Worm (Caenorhabditis elegans) whole organism, L3 larva: Measurements from ENCODE around the gene C44F1.1.

Source experiments
- R02D3.7 ChIP-seq: fragments of 150-350 bp; optimal IDR thresholded peaks from 2 replicates; lab custom pipeline; 2014; ENCODE audit warnings: missing biosample characterization, missing genetic modification characterization
- aly-2 ChIP-seq: fragments of 150-350 bp; optimal IDR thresholded peaks from 2 replicates; lab custom pipeline; 2014; ENCODE audit warnings: missing biosample characterization, missing genetic modification characterization
- ceh-16 ChIP-seq: sonication (generic microtip); optimal IDR thresholded peaks from 2 replicates; lab custom pipeline; 2017; ENCODE audit warnings: missing biosample characterization, missing genetic modification characterization
- ceh-28 ChIP-seq: fragments of 150-350 bp; optimal IDR thresholded peaks from 2 replicates; lab custom pipeline; 2014; ENCODE audit warnings: missing biosample characterization, missing genetic modification reagents, missing genetic modification characterization
- ceh-82 ChIP-seq: fragments of 150-350 bp; optimal IDR thresholded peaks from 2 replicates; lab custom pipeline; 2014; ENCODE audit warnings: missing biosample characterization, missing genetic modification characterization
- ceh-9 ChIP-seq: sonication (generic microtip); optimal IDR thresholded peaks from 2 replicates; lab custom pipeline; 2018; ENCODE audit warnings: missing biosample characterization, missing genetic modification characterization
- egl-27 ChIP-seq: sonication (generic microtip); optimal IDR thresholded peaks from 4 replicates; lab custom pipeline; 2017; ENCODE audit warnings: missing biosample characterization, missing genetic modification reagents, missing genetic modification characterization
- egl-5 ChIP-seq: fragments of 150-350 bp; optimal IDR thresholded peaks from 2 replicates; lab custom pipeline; 2017; ENCODE audit warnings: missing biosample characterization, missing genetic modification reagents, missing genetic modification characterization, inconsistent platforms
- elt-1 ChIP-seq: fragments of 150-350 bp; optimal IDR thresholded peaks from 2 replicates; lab custom pipeline; 2014; ENCODE audit warnings: missing biosample characterization, missing genetic modification characterization
- elt-2 ChIP-seq: sonication (generic microtip); optimal IDR thresholded peaks from 2 replicates; lab custom pipeline; 2016; ENCODE audit warnings: missing genetic modification reagents, mild to moderate bottlenecking, missing genetic modification characterization, missing compliant biosample characterization
- elt-3 ChIP-seq, 3 experiments: fragments of 150-350 bp in 1 of 3; sonication (generic microtip) in 2 of 3; optimal IDR thresholded peaks; 2 replicates in 2 of 3; 4 replicates in 1 of 3; lab custom pipeline; 2014 to 2017; ENCODE audit warnings: missing biosample characterization in 3 of 3, missing genetic modification characterization in 3 of 3
- eor-1 ChIP-seq, 2 experiments: fragments of 150-350 bp; optimal IDR thresholded peaks; 2 replicates each; lab custom pipeline; 2014 to 2018; ENCODE audit warnings: missing biosample characterization in 2 of 2, missing genetic modification characterization in 2 of 2
- fkh-10 ChIP-seq: sonication (generic microtip); optimal IDR thresholded peaks from 2 replicates; lab custom pipeline; 2017; ENCODE audit warnings: missing biosample characterization, missing genetic modification reagents, missing genetic modification characterization
- fkh-2 ChIP-seq: fragments of 150-350 bp; optimal IDR thresholded peaks from 2 replicates; lab custom pipeline; 2014; ENCODE audit warnings: missing biosample characterization, missing genetic modification reagents, missing genetic modification characterization
- fos-1 ChIP-seq: fragments of 150-350 bp; optimal IDR thresholded peaks from 2 replicates; lab custom pipeline; 2014; ENCODE audit warnings: missing biosample characterization, missing genetic modification characterization
- hmg-11 ChIP-seq: sonication (generic microtip); optimal IDR thresholded peaks from 2 replicates; lab custom pipeline; 2016; ENCODE audit warnings: missing genetic modification characterization, missing compliant biosample characterization
- jun-1 ChIP-seq: fragments of 150-350 bp; optimal IDR thresholded peaks from 2 replicates; lab custom pipeline; 2014; ENCODE audit warnings: missing biosample characterization, missing genetic modification reagents, missing genetic modification characterization
- lin-15B ChIP-seq: fragments of 150-350 bp; optimal IDR thresholded peaks from 2 replicates; lab custom pipeline; 2014; ENCODE audit warnings: missing biosample characterization, missing genetic modification characterization
- mml-1 ChIP-seq: fragments of 150-350 bp; sonication (generic microtip); optimal IDR thresholded peaks from 3 replicates; lab custom pipeline; 2014; ENCODE audit warnings: missing biosample characterization, missing genetic modification characterization
- nhr-12 ChIP-seq: fragments of 150-350 bp; optimal IDR thresholded peaks from 2 replicates; lab custom pipeline; 2014; ENCODE audit warnings: missing biosample characterization, missing genetic modification characterization
- nhr-23 ChIP-seq: fragments of 150-350 bp; optimal IDR thresholded peaks from 2 replicates; lab custom pipeline; 2014; ENCODE audit warnings: missing biosample characterization, missing genetic modification reagents, missing genetic modification characterization
- nhr-237 ChIP-seq: fragments of 150-350 bp; optimal IDR thresholded peaks from 2 replicates; lab custom pipeline; 2014; ENCODE audit warnings: missing biosample characterization, missing genetic modification characterization
- nhr-25 ChIP-seq: sonication (generic microtip); optimal IDR thresholded peaks from 2 replicates; lab custom pipeline; 2017; ENCODE audit warnings: missing biosample characterization, missing genetic modification characterization
- nhr-28 ChIP-seq: fragments of 150-350 bp; optimal IDR thresholded peaks from 2 replicates; lab custom pipeline; 2014; ENCODE audit warnings: missing biosample characterization, missing genetic modification characterization
- nhr-67 ChIP-seq: fragments of 150-350 bp; optimal IDR thresholded peaks from 2 replicates; lab custom pipeline; 2014; ENCODE audit warnings: missing biosample characterization, missing genetic modification characterization
- nhr-76 ChIP-seq: fragments of 150-350 bp; sonication (generic microtip); optimal IDR thresholded peaks from 5 replicates; lab custom pipeline; 2014; ENCODE audit warnings: missing biosample characterization, missing genetic modification characterization
- pha-4 ChIP-seq: fragments of 150-350 bp; optimal IDR thresholded peaks from 2 replicates; lab custom pipeline; 2014; ENCODE audit warnings: missing biosample characterization, missing genetic modification reagents, missing genetic modification characterization
- pqm-1 ChIP-seq: fragments of 150-350 bp; optimal IDR thresholded peaks from 2 replicates; lab custom pipeline; 2017; ENCODE audit warnings: missing biosample characterization, missing genetic modification characterization, inconsistent platforms
- sea-2 ChIP-seq: fragments of 150-350 bp; sonication (generic microtip); optimal IDR thresholded peaks from 4 replicates; lab custom pipeline; 2014; ENCODE audit warnings: missing biosample characterization, missing genetic modification reagents, missing genetic modification characterization
- skn-1 ChIP-seq: fragments of 150-350 bp; optimal IDR thresholded peaks from 2 replicates; lab custom pipeline; 2014; ENCODE audit warnings: missing biosample characterization, missing genetic modification characterization
- tbx-2 ChIP-seq: sonication (generic microtip); optimal IDR thresholded peaks from 2 replicates; lab custom pipeline; 2016; ENCODE audit warnings: mild to moderate bottlenecking, missing genetic modification characterization, missing compliant biosample characterization
- zag-1 ChIP-seq: fragments of 150-350 bp; optimal IDR thresholded peaks from 2 replicates; lab custom pipeline; 2014; ENCODE audit warnings: missing biosample characterization, missing genetic modification characterization
- ztf-4 ChIP-seq: fragments of 150-350 bp; optimal IDR thresholded peaks from 2 replicates; lab custom pipeline; 2014; ENCODE audit warnings: missing biosample characterization, missing genetic modification characterization

Gene C44F1.1

DNA sequence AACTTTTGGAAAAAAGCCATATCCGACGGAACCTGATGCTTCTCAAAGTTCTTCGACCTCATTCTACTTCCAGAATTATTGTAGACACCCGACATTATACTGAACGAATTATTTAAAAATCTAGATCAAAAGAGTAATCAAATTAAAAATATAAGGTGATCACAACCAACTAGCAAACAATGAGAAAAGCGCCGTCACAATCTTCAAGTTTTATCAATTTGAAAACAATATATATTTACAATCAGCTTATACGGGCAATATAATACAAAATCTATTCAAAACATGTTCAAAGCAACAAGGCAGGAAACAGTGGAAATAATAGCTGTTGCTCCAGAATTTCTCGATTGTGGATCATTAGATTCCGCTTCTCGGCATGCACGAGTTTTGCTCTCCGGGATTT, 40.5 kb downstream of the C44F1.1 start, which contains the start of gene C14B1.12:
TSS of gene C14B1.12 (minus strand) at position 101 of the 400 bp plus-strand sequence.
- TF ChIP-seq fkh-10 (GFP tag; lab: Kevin White, UChicago) = no peak
- TF ChIP-seq fos-1 (tag; lab: Kevin White, UChicago) = no peak
- no peak for TF ChIP-seq ceh-9
- TF ChIP-seq nhr-23 (tag; lab: Kevin White, UChicago) = no peak
- no peak for TF ChIP-seq jun-1 (tag; lab: Kevin White, UChicago)
- no peak for TF ChIP-seq nhr-237
- no peak for TF ChIP-seq aly-2 (tag; lab: Kevin White, UChicago)
- TF ChIP-seq elt-1 (tag; lab: Kevin White, UChicago) = no peak
- TF ChIP-seq mml-1 (tag; lab: Kevin White, UChicago) = no peak

DNA sequence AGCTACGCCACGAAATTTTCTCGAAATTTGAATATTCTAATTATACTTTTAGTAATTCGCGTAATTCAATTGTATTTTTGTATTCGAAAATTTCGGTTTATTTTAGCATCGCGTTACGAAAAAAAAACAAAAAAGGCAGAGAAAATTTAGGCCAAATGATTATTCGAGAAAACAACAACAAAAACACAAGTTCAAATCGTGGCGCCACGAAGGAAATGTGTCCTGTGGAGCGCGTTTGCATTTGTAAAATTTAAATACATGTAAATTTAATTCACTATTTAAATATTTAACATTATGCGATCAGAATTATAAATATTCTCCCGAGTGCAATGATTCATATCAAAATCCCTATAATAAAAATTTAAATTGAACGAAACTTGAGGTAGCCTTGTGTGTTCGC, 41.6 kb downstream of the C44F1.1 start:
- TF ChIP-seq hmg-11 (tag; lab: Kevin White, UChicago) = no peak
- no peak for TF ChIP-seq elt-2 (tag; lab: Kevin White, UChicago)
- no peak for TF ChIP-seq nhr-76 (tag; lab: Kevin White, UChicago)
- no peak for TF ChIP-seq nhr-12 (tag; lab: Kevin White, UChicago)
- no peak for TF ChIP-seq R02D3.7 (tag; lab: Kevin White, UChicago)
- no peak for TF ChIP-seq ztf-4 (tag; lab: Kevin White, UChicago)
- no peak for TF ChIP-seq sea-2 (GFP tag; lab: Kevin White, UChicago)
- no peak for TF ChIP-seq elt-3 (tag; optimal IDR thresholded peaks at IDR 0.05; lab: Kevin White, UChicago)
- no peak for TF ChIP-seq egl-5 (tag; lab: Kevin White, UChicago)
- no peak for TF ChIP-seq fkh-2 (tag; lab: Kevin White, UChicago)
- no peak for TF ChIP-seq skn-1
- TF ChIP-seq egl-27 (tag; lab: Kevin White, UChicago) = no peak
- TF ChIP-seq ceh-16 (tag; lab: Kevin White, UChicago) = no peak
- no peak for TF ChIP-seq aly-2 (tag; lab: Kevin White, UChicago)
- no peak for TF ChIP-seq pqm-1 (tag; lab: Kevin White, UChicago)
- TF ChIP-seq nhr-28 (tag; lab: Kevin White, UChicago) = no peak
- TF ChIP-seq tbx-2 (tag; lab: Kevin White, UChicago) = no peak
- TF ChIP-seq pha-4 (tag; lab: Kevin White, UChicago) = no peak
- no peak for TF ChIP-seq eor-1 (tag; optimal IDR thresholded peaks at IDR 0.05; lab: Kevin White, UChicago)

DNA sequence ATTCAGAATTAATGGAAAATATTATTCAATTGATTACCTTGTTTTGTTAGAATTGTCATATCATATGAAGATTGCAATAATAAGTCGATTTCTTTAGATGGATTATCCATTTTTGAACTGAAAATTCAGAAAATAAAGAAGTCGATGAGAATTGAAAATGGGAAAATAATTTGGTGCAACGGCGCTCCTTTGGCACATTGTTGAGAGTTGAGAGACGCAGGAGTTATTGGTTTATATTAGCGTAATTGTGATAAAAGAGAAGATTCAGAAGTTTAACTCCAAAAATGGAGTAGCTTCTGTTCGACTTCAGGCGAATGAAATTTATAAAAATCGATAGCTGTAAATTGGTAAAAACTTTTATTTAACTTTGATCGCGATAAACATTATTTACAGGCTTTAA, 45.8 kb downstream of the C44F1.1 start, which contains the start of gene C14B1.8:
TSS of gene C14B1.8 (minus strand) at position 117 of the 400 bp plus-strand sequence.
- no peak for TF ChIP-seq elt-3 (tag; optimal IDR thresholded peaks at IDR 0.05; lab: Kevin White, UChicago)
- TF ChIP-seq lin-15B (tag; lab: Kevin White, UChicago) = peak; percentile 51

DNA sequence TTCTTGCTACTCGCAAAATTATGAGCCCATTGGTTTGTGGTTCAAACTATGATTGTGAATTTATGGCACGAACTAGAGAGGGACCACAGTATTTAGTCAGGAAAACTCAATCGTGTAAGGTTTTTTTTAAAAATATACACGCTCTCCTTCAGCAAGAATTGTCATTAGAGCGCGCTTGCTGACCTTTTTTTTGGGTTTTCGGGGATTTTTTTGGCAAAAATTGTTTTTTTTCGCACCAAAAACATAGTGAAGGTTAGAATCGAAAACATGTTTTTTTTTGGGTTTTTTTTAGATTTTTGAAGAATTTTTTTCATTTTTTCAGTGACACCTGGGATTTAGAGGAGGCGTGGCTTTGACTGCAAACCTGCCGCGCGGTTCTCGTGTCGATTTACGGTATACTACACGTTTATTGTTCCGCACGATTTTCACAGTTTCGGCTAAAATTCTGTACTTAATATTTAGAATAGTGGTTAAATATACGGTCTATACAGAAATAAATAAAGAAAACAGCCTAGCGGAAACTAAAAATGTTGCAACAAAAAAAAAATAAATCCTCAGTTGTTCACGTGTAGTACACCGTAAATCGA, 49.2 kb downstream of the C44F1.1 start:
- no peak for TF ChIP-seq ceh-82 (tag; lab: Kevin White, UChicago)
- TF ChIP-seq nhr-23 (tag; lab: Kevin White, UChicago) = no peak
- peak; percentile 9 for TF ChIP-seq hmg-11 (tag; lab: Kevin White, UChicago)
- TF ChIP-seq nhr-237 = no peak
- no peak for TF ChIP-seq ceh-28 (tag; lab: Kevin White, UChicago)
- TF ChIP-seq nhr-67 (tag; lab: Kevin White, UChicago) = no peak
- peak; percentile 62 for TF ChIP-seq R02D3.7 (tag; lab: Kevin White, UChicago)

- no peak for TF ChIP-seq zag-1 (tag; lab: Kevin White, UChicago)
- no peak for TF ChIP-seq nhr-25 (tag; lab: Kevin White, UChicago)
- no peak for TF ChIP-seq egl-27 (tag; lab: Kevin White, UChicago)
- TF ChIP-seq elt-2 (tag; lab: Kevin White, UChicago) = no peak
- TF ChIP-seq ceh-82 (tag; lab: Kevin White, UChicago) = no peak
- TF ChIP-seq nhr-76 (tag; lab: Kevin White, UChicago) = no peak
- TF ChIP-seq elt-1 (tag; lab: Kevin White, UChicago) = no peak
- TF ChIP-seq ceh-16 (tag; lab: Kevin White, UChicago) = no peak
- TF ChIP-seq nhr-67 (tag; lab: Kevin White, UChicago) = no peak
- no peak for TF ChIP-seq ceh-9
- no peak for TF ChIP-seq fkh-2 (tag; lab: Kevin White, UChicago)
- TF ChIP-seq egl-5 (tag; lab: Kevin White, UChicago) = no peak
- no peak for TF ChIP-seq pqm-1 (tag; lab: Kevin White, UChicago)
These were observed 52.2 kb downstream of the C44F1.1 start, which contains the start of gene nrde-1 for ce11 chrIII:3713163-3713562. nrde-1 (plus strand) TSS chrIII:3713463.
